Worm (Caenorhabditis elegans): ENCODE results near the gene chil-15.

DNA sequence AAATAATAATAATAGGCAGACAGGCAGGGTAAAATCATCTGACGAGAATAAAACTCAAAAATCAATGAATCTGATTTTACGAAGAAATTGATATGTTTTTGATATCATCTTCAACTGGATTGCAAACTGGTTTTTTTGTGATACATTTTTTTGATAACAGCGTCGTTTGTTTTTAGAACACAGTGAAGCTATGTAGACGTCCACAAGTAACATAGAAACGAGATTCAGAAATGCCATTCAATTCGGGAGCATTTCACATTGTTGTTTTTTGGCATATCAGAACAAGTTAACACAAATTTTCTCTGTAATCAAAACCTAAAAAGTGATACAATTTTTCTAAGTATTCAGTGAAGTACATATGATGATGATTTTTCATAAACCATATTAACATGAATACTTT is 5.2 kb downstream of the chil-15 start, which contains the start of gene chil-13:
- no peak for TF ChIP-seq B0310.2 (tag; optimal IDR thresholded peaks at IDR 0.05)
- TF ChIP-seq flt-1 (GFP tag; IDR thresholded peaks at IDR 0.05): no peak
- TF ChIP-seq pes-1 (GFP tag; IDR thresholded peaks at IDR 0.05): no peak
- no peak for TF ChIP-seq ceh-13 (GFP tag; optimal IDR thresholded peaks at IDR 0.05)
- no peak for TF ChIP-seq ama-1 (optimal IDR thresholded peaks at IDR 0.05)
- no peak for TF ChIP-seq hnd-1 (tag; optimal IDR thresholded peaks at IDR 0.05)
- no peak for TF ChIP-seq tbx-37 (GFP tag; conservative IDR thresholded peaks at IDR 0.05)
- TF ChIP-seq hmbx-1 (tag; optimal IDR thresholded peaks at IDR 0.05): no peak
- TF ChIP-seq ceh-36 (tag; optimal IDR thresholded peaks at IDR 0.05): no peak
- no peak for TF ChIP-seq F13C5.2 (tag; optimal IDR thresholded peaks at IDR 0.05)
- TF ChIP-seq tra-4 (tag; optimal IDR thresholded peaks at IDR 0.05): no peak
- TF ChIP-seq sea-1 (GFP tag; conservative IDR thresholded peaks at IDR 0.05): no peak

Data from whole organism, early embryonic.